Worm (Caenorhabditis elegans): ENCODE measurements around the gene F19B10.10.

F19B10.10 gene

DNA sequence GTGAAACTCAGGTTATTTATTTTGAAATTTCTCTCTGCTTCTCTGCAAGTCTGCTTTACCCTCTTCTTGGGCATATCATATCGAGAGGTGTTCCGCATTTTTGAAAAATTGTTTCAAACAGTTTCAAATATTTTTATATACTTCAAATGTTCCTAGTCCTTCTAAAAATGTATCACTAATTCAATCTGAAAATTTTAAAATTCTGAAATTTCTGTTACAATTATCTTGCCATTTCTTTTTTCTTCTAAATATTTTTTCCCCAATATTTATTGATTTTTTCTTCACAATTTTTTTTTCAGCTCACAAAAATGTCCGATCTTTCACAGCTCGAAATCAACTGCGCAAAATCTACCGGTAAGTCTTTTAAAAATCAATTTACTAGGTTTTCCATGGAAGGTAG, 21.4 kb downstream of the F19B10.10 start, which contains the start of gene F19B10.4:
Gene F19B10.4 (plus strand): TSS at position 301 of the 400 bp plus-strand sequence.
- TF ChIP-seq hlh-11 (tag; optimal IDR thresholded peaks at IDR 0.05) (no peak), nhr-237 (tag; optimal IDR thresholded peaks at IDR 0.05) (no peak), ctbp-1 (GFP tag; IDR thresholded peaks at IDR 0.05) (no peak), ceh-20 (GFP tag; IDR thresholded peaks at IDR 0.05) (no peak), pha-4 (GFP tag; IDR thresholded peaks at IDR 0.05) (no peak), pha-4 (tag; optimal IDR thresholded peaks at IDR 0.05) (no peak), spr-3 (GFP tag; optimal IDR thresholded peaks at IDR 0.05) (no peak), pqm-1 (tag; optimal IDR thresholded peaks at IDR 0.05) (no peak), nhr-76 (tag; optimal IDR thresholded peaks at IDR 0.05) (no peak), zip-2 (tag; optimal IDR thresholded peaks at IDR 0.05) (no peak), nhr-102 (tag; optimal IDR thresholded peaks at IDR 0.05) (no peak), mdl-1 (tag; optimal IDR thresholded peaks at IDR 0.05) (no peak), lin-13 (GFP tag; optimal IDR thresholded peaks at IDR 0.05) (no peak), egl-43 (GFP tag; IDR thresholded peaks at IDR 0.05) (no peak), daf-19 (GFP tag; conservative IDR thresholded peaks at IDR 0.05) (no peak), nhr-6 (tag; optimal IDR thresholded peaks at IDR 0.05) (no peak)

DNA sequence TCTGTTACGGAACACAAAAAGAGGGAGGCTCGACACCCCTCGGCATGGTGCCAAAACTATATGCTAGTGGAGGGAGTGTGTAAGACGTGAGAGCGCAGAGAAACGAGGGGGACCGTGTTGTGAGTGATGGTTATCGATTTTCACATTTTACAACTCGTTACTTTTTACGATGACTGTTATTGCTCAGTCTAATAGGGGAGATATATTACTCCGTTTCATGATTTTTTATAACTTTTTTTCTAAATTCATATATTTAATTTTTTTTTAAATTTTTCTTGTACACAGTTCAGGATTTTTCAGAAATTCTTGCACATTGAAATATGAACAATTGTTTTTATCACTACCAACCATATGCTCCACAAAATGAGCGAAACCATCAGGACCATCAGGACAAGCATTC, 25.8 kb downstream of the F19B10.10 start, which contains the start of gene F19B10.5:
Gene F19B10.5 (plus strand): TSS at position 301 of the 400 bp plus-strand sequence.
- TF ChIP-seq ZK337.2 (GFP tag; IDR thresholded peaks at IDR 0.05) (no peak), mdt-29 (GFP tag; IDR thresholded peaks at IDR 0.05) (no peak), ceh-32 (tag; optimal IDR thresholded peaks at IDR 0.05; ENCODE audit: poor library complexity) (no peak), nhr-237 (tag; optimal IDR thresholded peaks at IDR 0.05) (no peak), D1046.2 (GFP tag; IDR thresholded peaks at IDR 0.05) (no peak), ama-1 (optimal IDR thresholded peaks at IDR 0.05) (no peak), daf-19 (GFP tag; conservative IDR thresholded peaks at IDR 0.05) (no peak), unc-39 (tag; optimal IDR thresholded peaks at IDR 0.05) (no peak), unc-130 (GFP tag; optimal IDR thresholded peaks at IDR 0.05) (no peak), snpc-4 (tag; optimal IDR thresholded peaks at IDR 0.05) (no peak), pha-4 (GFP tag; IDR thresholded peaks at IDR 0.05) (no peak), pha-4 (tag; optimal IDR thresholded peaks at IDR 0.05) (no peak), zip-11 (GFP tag; IDR thresholded peaks at IDR 0.05) (no peak), tag-97 (GFP tag; IDR thresholded peaks at IDR 0.05) (no peak), mxl-3 (GFP tag; optimal IDR thresholded peaks at IDR 0.05) (no peak), lin-29 (GFP tag; IDR thresholded peaks at IDR 0.05) (no peak), nhr-41 (GFP tag; IDR thresholded peaks at IDR 0.05) (no peak), mes-2 (tag; optimal IDR thresholded peaks at IDR 0.05; ENCODE audit: poor library complexity, severe bottlenecking) (no peak), Y48G9A.11 (GFP tag; IDR thresholded peaks at IDR 0.05) (no peak), saeg-2 (GFP tag; IDR thresholded peaks at IDR 0.05) (no peak), skn-1 (tag; optimal IDR thresholded peaks at IDR 0.05) (no peak)

ce11 chrII:3647111-3647510, 34.1 kb downstream of the F19B10.10 start, which contains the start of gene fbxb-33:
Gene fbxb-33, plus strand, starts transcription at chrII:3647411.
- TF ChIP-seq snpc-4 (tag; optimal IDR thresholded peaks at IDR 0.05) (no peak), nhr-48 (tag; optimal IDR thresholded peaks at IDR 0.05) (no peak), F10B5.3 (tag; optimal IDR thresholded peaks at IDR 0.05) (no peak), lin-1 (GFP tag; IDR thresholded peaks at IDR 0.05) (no peak), spr-1 (tag; optimal IDR thresholded peaks at IDR 0.05) (no peak), lim-7 (GFP tag; IDR thresholded peaks at IDR 0.05) (no peak), snpc-1.2 (GFP tag; IDR thresholded peaks at IDR 0.05) (no peak), ztf-11 (tag; optimal IDR thresholded peaks at IDR 0.05) (no peak), nhr-28 (tag; optimal IDR thresholded peaks at IDR 0.05) (no peak), nhr-42 (GFP tag; IDR thresholded peaks at IDR 0.05) (no peak), lin-29 (GFP tag; IDR thresholded peaks at IDR 0.05) (no peak), nhr-102 (tag; optimal IDR thresholded peaks at IDR 0.05) (no peak), ctbp-1 (GFP tag; IDR thresholded peaks at IDR 0.05) (no peak), ceh-62 (tag; optimal IDR thresholded peaks at IDR 0.05) (no peak), mxl-2 (GFP tag; conservative IDR thresholded peaks at IDR 0.05) (no peak), jun-1 (tag; optimal IDR thresholded peaks at IDR 0.05) (no peak), lin-15B (tag; optimal IDR thresholded peaks at IDR 0.05) (no peak), D1046.2 (GFP tag; IDR thresholded peaks at IDR 0.05) (no peak), saeg-2 (GFP tag; IDR thresholded peaks at IDR 0.05) (no peak), aly-2 (tag; optimal IDR thresholded peaks at IDR 0.05) (no peak)
